Worm (Caenorhabditis elegans) whole organism, midembryonic: ENCODE data around the gene lin-29.

Experiments used
- T22C8.4 ChIP-seq: fragments of 200-800 bp; sonication (Bioruptor generic); IDR thresholded peaks from 2 replicates; pipeline ENCODE4 v1.3.6; 2022; ENCODE audit warnings: missing genetic modification characterization, missing compliant biosample characterization
- flt-1 ChIP-seq: fragments of 200-800 bp; sonication (Bioruptor generic); IDR thresholded peaks from 2 replicates; pipeline ENCODE4 v1.3.6; 2022; ENCODE audit warnings: missing genetic modification characterization, missing compliant biosample characterization
- klf-2 ChIP-seq: fragments of 200-800 bp; sonication (Bioruptor generic); conservative IDR thresholded peaks from 2 replicates; pipeline ENCODE4 v1.3.6; 2022; ENCODE audit warnings: missing genetic modification reagents, missing genetic modification characterization, missing compliant biosample characterization
- med-1 ChIP-seq: sonication (generic microtip); optimal IDR thresholded peaks from 2 replicates; lab custom pipeline; 2017; ENCODE audit warnings: missing genetic modification characterization, mild to moderate bottlenecking, missing compliant biosample characterization, antibody characterized with exemption, missing genetic modification reagents; ENCODE audit not compliant: insufficient read depth
- ref-1 ChIP-seq: fragments of 200-800 bp; sonication (Bioruptor generic); conservative IDR thresholded peaks from 2 replicates; pipeline ENCODE4 v1.3.6; 2022; ENCODE audit warnings: missing genetic modification reagents, missing genetic modification characterization, missing compliant biosample characterization
- tab-1 ChIP-seq: fragments of 200-800 bp; sonication (Bioruptor generic); IDR thresholded peaks from 2 replicates; pipeline ENCODE4 v1.3.6; 2022; ENCODE audit warnings: missing genetic modification characterization, missing compliant biosample characterization
- ztf-29 ChIP-seq: fragments of 200-800 bp; sonication (Bioruptor generic); IDR thresholded peaks from 2 replicates; pipeline ENCODE4 v1.3.6; 2022; ENCODE audit warnings: missing genetic modification reagents, missing genetic modification characterization, missing compliant biosample characterization

- TF ChIP-seq T22C8.4 (no peak), tab-1 (no peak), klf-2 (GFP tag; lab: Robert Waterston, UW) (no peak), ref-1 (GFP tag; lab: Robert Waterston, UW) (no peak), flt-1 (GFP tag; lab: Robert Waterston, UW) (no peak), med-1 (GFP tag; lab: Kevin White, UChicago) (no peak), ztf-29 (no peak)
Observed at ce11 chrII:11880456-11881353, 54.4 kb downstream of the lin-29 start.
